Worm (Caenorhabditis elegans) whole organism, late embryonic: ENCODE measurements around the gene rgs-7.

ENCODE experiments used
- C08G9.2 ChIP-seq: sonication (generic microtip); optimal IDR thresholded peaks from 2 replicates; lab custom pipeline; 2016; ENCODE audit warnings: mild to moderate bottlenecking, missing genetic modification characterization, moderate library complexity, missing compliant biosample characterization
- C38D4.7 ChIP-seq: fragments of 200-800 bp; sonication (Bioruptor generic); optimal IDR thresholded peaks from 2 replicates; lab custom pipeline; 2018; ENCODE audit warnings: mild to moderate bottlenecking, missing genetic modification characterization, moderate library complexity, missing compliant biosample characterization
- Y22D7AL.16 ChIP-seq: sonication (generic microtip); optimal IDR thresholded peaks from 2 replicates; lab custom pipeline; 2016; ENCODE audit warnings: missing genetic modification characterization, missing compliant biosample characterization
- ahr-1 ChIP-seq: sonication (generic microtip); optimal IDR thresholded peaks from 2 replicates; lab custom pipeline; 2016; ENCODE audit warnings: missing genetic modification characterization, missing compliant biosample characterization
- ceh-18 ChIP-seq: sonication (generic microtip); optimal IDR thresholded peaks from 2 replicates; lab custom pipeline; 2016; ENCODE audit warnings: missing genetic modification characterization, missing compliant biosample characterization
- ceh-19 ChIP-seq: fragments of 200-800 bp; sonication (Bioruptor generic); optimal IDR thresholded peaks from 2 replicates; lab custom pipeline; 2018; ENCODE audit warnings: mild to moderate bottlenecking, missing genetic modification characterization, missing compliant biosample characterization
- ceh-2 ChIP-seq: sonication (generic microtip); optimal IDR thresholded peaks from 2 replicates; lab custom pipeline; 2016; ENCODE audit warnings: missing genotype, missing genetic modification characterization, missing compliant biosample characterization
- ceh-22 ChIP-seq: sonication (generic microtip); optimal IDR thresholded peaks from 2 replicates; lab custom pipeline; 2017; ENCODE audit warnings: missing biosample characterization, missing genetic modification characterization
- ceh-24 ChIP-seq: sonication (generic microtip); optimal IDR thresholded peaks from 2 replicates; lab custom pipeline; 2016; ENCODE audit warnings: mild to moderate bottlenecking, missing genetic modification characterization, missing compliant biosample characterization
- ceh-30 ChIP-seq: fragments of 150-350 bp; optimal IDR thresholded peaks from 2 replicates; lab custom pipeline; 2014; ENCODE audit warnings: missing biosample characterization, missing genetic modification characterization
- ceh-31 ChIP-seq: sonication (generic microtip); optimal IDR thresholded peaks from 2 replicates; lab custom pipeline; 2016; ENCODE audit warnings: missing genetic modification characterization, missing compliant biosample characterization
- ceh-34 ChIP-seq: sonication (generic microtip); optimal IDR thresholded peaks from 2 replicates; lab custom pipeline; 2016; ENCODE audit warnings: mild to moderate bottlenecking, missing genetic modification characterization, missing compliant biosample characterization
- ceh-9 ChIP-seq: sonication (generic microtip); optimal IDR thresholded peaks from 2 replicates; lab custom pipeline; 2016; ENCODE audit warnings: mild to moderate bottlenecking, missing genetic modification characterization, inconsistent platforms, missing compliant biosample characterization
- elt-2 ChIP-seq: sonication (generic microtip); optimal IDR thresholded peaks from 2 replicates; lab custom pipeline; 2016; ENCODE audit warnings: missing genetic modification reagents, missing genetic modification characterization, missing compliant biosample characterization
- ets-4 ChIP-seq: sonication (generic microtip); optimal IDR thresholded peaks from 2 replicates; lab custom pipeline; 2016; ENCODE audit warnings: missing genetic modification characterization, missing compliant biosample characterization
- eyg-1 ChIP-seq: sonication (generic microtip); optimal IDR thresholded peaks from 2 replicates; lab custom pipeline; 2016; ENCODE audit warnings: missing genotype, missing genetic modification characterization, missing compliant biosample characterization
- fax-1 ChIP-seq: sonication (generic microtip); optimal IDR thresholded peaks from 2 replicates; lab custom pipeline; 2016; ENCODE audit warnings: missing genotype, missing genetic modification characterization, missing compliant biosample characterization
- gmeb-2 ChIP-seq: sonication (generic microtip); optimal IDR thresholded peaks from 2 replicates; lab custom pipeline; 2016; ENCODE audit warnings: missing genetic modification characterization, inconsistent platforms, missing compliant biosample characterization
- hlh-13 ChIP-seq: fragments of 200-800 bp; sonication (Bioruptor generic); optimal IDR thresholded peaks from 2 replicates; lab custom pipeline; 2018; ENCODE audit warnings: mild to moderate bottlenecking, missing genetic modification characterization, missing compliant biosample characterization
- hlh-15 ChIP-seq: sonication (generic microtip); optimal IDR thresholded peaks from 2 replicates; lab custom pipeline; 2016; ENCODE audit warnings: missing genetic modification characterization, missing compliant biosample characterization
- hlh-30 ChIP-seq: sonication (generic microtip); optimal IDR thresholded peaks from 2 replicates; lab custom pipeline; 2017; ENCODE audit warnings: antibody characterized with exemption, missing genetic modification characterization, missing compliant biosample characterization; ENCODE audit not compliant: insufficient read depth
- lim-6 ChIP-seq: sonication (generic microtip); optimal IDR thresholded peaks from 2 replicates; lab custom pipeline; 2016; ENCODE audit warnings: missing genetic modification characterization, missing compliant biosample characterization
- lin-11 ChIP-seq: fragments of 200-800 bp; sonication (Bioruptor generic); optimal IDR thresholded peaks from 2 replicates; lab custom pipeline; 2018; ENCODE audit warnings: mild to moderate bottlenecking, missing genetic modification characterization, missing compliant biosample characterization
- madf-2 ChIP-seq: sonication (generic microtip); optimal IDR thresholded peaks from 2 replicates; lab custom pipeline; 2017; ENCODE audit warnings: missing genetic modification characterization, missing compliant biosample characterization
- mec-3 ChIP-seq: sonication (generic microtip); optimal IDR thresholded peaks from 2 replicates; lab custom pipeline; 2016; ENCODE audit warnings: borderline replicate concordance, missing genetic modification characterization, missing compliant biosample characterization
- nhr-11 ChIP-seq: fragments of 150-350 bp; optimal IDR thresholded peaks from 2 replicates; lab custom pipeline; 2014; ENCODE audit warnings: missing biosample characterization, missing genetic modification characterization
- nhr-232 ChIP-seq: sonication (generic microtip); optimal IDR thresholded peaks from 2 replicates; lab custom pipeline; 2016; ENCODE audit warnings: missing genetic modification characterization, missing compliant biosample characterization
- pat-9 ChIP-seq: fragments of 200-800 bp; sonication (Bioruptor generic); optimal IDR thresholded peaks from 2 replicates; lab custom pipeline; 2018; ENCODE audit warnings: mild to moderate bottlenecking, missing genetic modification characterization, moderate library complexity, missing compliant biosample characterization
- pax-1 ChIP-seq: fragments of 150-350 bp; optimal IDR thresholded peaks from 2 replicates; lab custom pipeline; 2014; ENCODE audit warnings: missing biosample characterization, missing genetic modification characterization
- pqm-1 ChIP-seq: sonication (generic microtip); optimal IDR thresholded peaks from 2 replicates; lab custom pipeline; 2016; ENCODE audit warnings: missing genetic modification characterization, missing compliant biosample characterization
- sdc-2 ChIP-seq: sonication (generic microtip); optimal IDR thresholded peaks from 2 replicates; lab custom pipeline; 2016; ENCODE audit warnings: missing genotype, missing genetic modification characterization, missing compliant biosample characterization
- sox-4 ChIP-seq: sonication (generic microtip); optimal IDR thresholded peaks from 2 replicates; lab custom pipeline; 2017; ENCODE audit warnings: mild to moderate bottlenecking, missing genetic modification characterization, inconsistent platforms, missing compliant biosample characterization
- syd-9 ChIP-seq: sonication (generic microtip); optimal IDR thresholded peaks from 2 replicates; lab custom pipeline; 2016; ENCODE audit warnings: mild to moderate bottlenecking, missing genetic modification characterization, moderate library complexity, missing compliant biosample characterization
- tbx-2 ChIP-seq: sonication (generic microtip); optimal IDR thresholded peaks from 2 replicates; lab custom pipeline; 2016; ENCODE audit warnings: missing genetic modification characterization, missing compliant biosample characterization
- unc-3 ChIP-seq, 2 experiments: fragments of 200-800 bp in 1 of 2; sonication (Bioruptor generic) in 1 of 2; sonication (generic microtip) in 1 of 2; conservative IDR thresholded peaks in 1 of 2; optimal IDR thresholded peaks in 1 of 2; 2 replicates each; pipeline versions ENCODE4 v1.3.6 to Lab custom; 2016 to 2022; ENCODE audit warnings: missing compliant biosample characterization in 2 of 2, missing genetic modification characterization in 2 of 2, missing genetic modification reagents in 1 of 2
- unc-55 ChIP-seq: sonication (generic microtip); optimal IDR thresholded peaks from 2 replicates; lab custom pipeline; 2017; ENCODE audit warnings: missing biosample characterization, missing genetic modification reagents, missing genetic modification characterization
- unc-86 ChIP-seq: sonication (generic microtip); optimal IDR thresholded peaks from 2 replicates; lab custom pipeline; 2016; ENCODE audit warnings: missing genetic modification characterization, missing compliant biosample characterization
- zip-5 ChIP-seq: sonication (generic microtip); optimal IDR thresholded peaks from 2 replicates; lab custom pipeline; 2016; ENCODE audit warnings: missing genetic modification characterization, missing compliant biosample characterization

The rgs-7 gene

DNA sequence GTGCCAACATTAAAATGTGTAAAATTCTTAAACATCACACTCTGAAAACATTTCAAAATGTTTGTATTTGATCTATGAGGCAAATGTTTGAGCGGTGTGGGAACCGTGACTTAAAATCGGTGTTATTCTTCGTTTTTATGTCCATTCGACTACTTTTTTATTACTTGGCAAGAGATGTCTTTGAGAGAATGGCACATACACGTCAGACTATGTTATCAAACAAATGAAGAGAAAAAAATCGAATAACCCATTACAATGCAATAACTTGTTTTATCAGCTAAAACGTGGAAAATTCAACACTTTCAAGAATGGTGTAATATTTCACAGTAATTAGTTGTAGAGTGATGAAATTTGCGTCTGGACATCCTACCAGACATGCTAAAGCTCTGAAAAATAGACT lies 42.5 kb upstream of the rgs-7 start:
- TF ChIP-seq ceh-34 (tag; lab: Kevin White, UChicago) (no peak), sdc-2 (no peak), C38D4.7 (GFP tag; lab: Kevin White, UChicago) (no peak), ets-4 (tag; lab: Kevin White, UChicago) (no peak), ahr-1 (tag; lab: Kevin White, UChicago) (no peak), unc-3 (GFP tag; conservative IDR thresholded peaks at IDR 0.05; lab: Robert Waterston, UW) (no peak), unc-3 (tag; optimal IDR thresholded peaks at IDR 0.05; lab: Kevin White, UChicago) (no peak), gmeb-2 (tag; lab: Kevin White, UChicago) (no peak), lin-11 (no peak), unc-86 (tag; lab: Kevin White, UChicago) (no peak), Y22D7AL.16 (tag; lab: Kevin White, UChicago) (no peak), ceh-9 (tag; lab: Kevin White, UChicago) (no peak), lim-6 (tag; lab: Kevin White, UChicago) (no peak), tbx-2 (tag; lab: Kevin White, UChicago) (no peak), hlh-15 (tag; lab: Kevin White, UChicago) (no peak), ceh-30 (tag; lab: Kevin White, UChicago) (no peak)

DNA sequence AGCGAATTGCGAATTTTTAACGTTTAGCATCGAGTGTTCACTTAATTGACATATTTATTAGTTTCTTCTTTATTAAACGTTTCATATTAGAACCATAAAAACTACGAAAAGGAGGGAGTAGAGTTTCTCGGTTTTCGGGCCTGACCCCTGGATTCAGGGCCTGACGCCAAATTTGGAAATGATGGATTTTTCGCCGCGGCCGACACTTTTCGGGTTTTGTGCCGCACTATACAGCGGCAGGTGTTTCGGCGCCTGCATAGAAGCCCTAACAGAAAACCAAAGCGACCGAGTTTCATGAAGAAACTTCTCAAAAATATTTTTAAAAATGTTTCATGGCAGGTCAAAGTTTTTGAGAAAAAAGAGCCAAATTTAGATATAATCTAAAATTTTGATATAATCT lies 42.0 kb upstream of the rgs-7 start:
- TF ChIP-seq ceh-24 (tag; lab: Kevin White, UChicago): no peak
- no peak for TF ChIP-seq eyg-1 (tag; lab: Kevin White, UChicago)
- no peak for TF ChIP-seq ceh-2
- TF ChIP-seq unc-3 (GFP tag; conservative IDR thresholded peaks at IDR 0.05; lab: Robert Waterston, UW): no peak
- TF ChIP-seq unc-3 (tag; optimal IDR thresholded peaks at IDR 0.05; lab: Kevin White, UChicago): no peak
- TF ChIP-seq hlh-30 (tag; lab: Kevin White, UChicago): no peak
- TF ChIP-seq lin-11: no peak
- no peak for TF ChIP-seq nhr-232 (tag; lab: Kevin White, UChicago)
- TF ChIP-seq unc-55: no peak
- TF ChIP-seq ceh-18 (tag; lab: Kevin White, UChicago): no peak
- TF ChIP-seq mec-3 (tag; lab: Kevin White, UChicago): no peak
- TF ChIP-seq nhr-11: no peak
- TF ChIP-seq C08G9.2 (tag; lab: Kevin White, UChicago): no peak
- no peak for TF ChIP-seq sox-4 (tag; lab: Kevin White, UChicago)
- no peak for TF ChIP-seq pqm-1 (tag; lab: Kevin White, UChicago)
- no peak for TF ChIP-seq fax-1
- no peak for TF ChIP-seq C38D4.7 (GFP tag; lab: Kevin White, UChicago)
- TF ChIP-seq ceh-22 (tag; lab: Kevin White, UChicago): no peak

DNA sequence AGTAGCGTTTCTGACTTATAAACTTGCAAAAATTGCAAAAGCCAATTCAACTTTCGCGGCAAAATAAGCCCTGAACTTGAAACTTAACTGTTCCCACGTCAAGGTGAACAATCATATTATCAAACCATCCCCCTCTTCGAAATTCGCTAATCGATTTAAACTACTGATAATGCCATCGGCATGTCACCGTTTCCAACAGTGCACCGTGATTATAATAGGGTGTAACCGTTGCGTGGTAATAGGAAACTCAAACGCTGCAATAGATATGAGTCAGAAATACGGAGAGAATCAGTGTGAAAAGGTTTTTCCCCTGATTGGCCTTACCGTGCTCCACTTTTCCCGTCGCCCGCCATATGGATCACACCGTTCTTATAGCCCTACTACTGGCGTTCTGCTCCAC lies 41.4 kb upstream of the rgs-7 start:
- TF ChIP-seq syd-9 (tag; lab: Kevin White, UChicago) (no peak), ceh-19 (no peak)
- TF ChIP-seq, all 69 proteins: peak for 0

ce11 chrX:3503025-3503424 lies 39.3 kb upstream of the rgs-7 start:
- TF ChIP-seq elt-2 (no peak), lim-6 (tag; lab: Kevin White, UChicago) (no peak), eyg-1 (tag; lab: Kevin White, UChicago) (no peak), pax-1 (tag; lab: Kevin White, UChicago) (no peak), zip-5 (tag; lab: Kevin White, UChicago) (no peak), sox-4 (tag; lab: Kevin White, UChicago) (no peak), ceh-30 (tag; lab: Kevin White, UChicago) (no peak), C38D4.7 (GFP tag; lab: Kevin White, UChicago) (no peak), madf-2 (tag; lab: Kevin White, UChicago) (no peak), hlh-13 (GFP tag; lab: Kevin White, UChicago) (no peak), ceh-31 (tag; lab: Kevin White, UChicago) (no peak), ceh-18 (tag; lab: Kevin White, UChicago) (no peak), mec-3 (tag; lab: Kevin White, UChicago) (no peak), ceh-9 (tag; lab: Kevin White, UChicago) (no peak), pat-9 (tag; lab: Kevin White, UChicago) (no peak)
- TF ChIP-seq, all 69 proteins: peak for 0
